Fruit fly (Drosophila melanogaster) whole organism, wandering third instar larva: ENCODE data around the gene Dok.

Source experiments
- Abd-B ChIP-seq: fragments of >200 bp; optimal IDR thresholded peaks from 2 replicates; lab custom pipeline; 2017; ENCODE audit warnings: missing biosample characterization, missing genetic modification characterization
- CG32264 ChIP-seq: fragments of 200-800 bp; sonication (Bioruptor generic); optimal IDR thresholded peaks from 2 replicates; lab custom pipeline; 2016; ENCODE audit warnings: missing biosample characterization, missing genetic modification characterization
- CG9705 ChIP-seq: fragments of 200-800 bp; sonication (Bioruptor generic); optimal IDR thresholded peaks from 2 replicates; lab custom pipeline; 2018; ENCODE audit warnings: missing biosample characterization, mild to moderate bottlenecking, missing genetic modification characterization
- CrebA ChIP-seq: fragments of 200-800 bp; sonication (Bioruptor generic); optimal IDR thresholded peaks from 2 replicates; lab custom pipeline; 2016; ENCODE audit warnings: missing biosample characterization, mild to moderate bottlenecking, missing genetic modification characterization, borderline replicate concordance
- Dfd ChIP-seq: fragments of >200 bp; optimal IDR thresholded peaks from 2 replicates; lab custom pipeline; 2017; ENCODE audit warnings: missing biosample characterization, missing genetic modification characterization
- Dif ChIP-seq: fragments of 200-275, 200-300 bp; sonication (Bioruptor generic); optimal IDR thresholded peaks from 2 replicates; lab custom pipeline; 2018; ENCODE audit warnings: missing biosample characterization, missing genetic modification characterization; ENCODE audit not compliant: partially characterized antibody
- GATAd ChIP-seq: sonication (Bioruptor generic); optimal IDR thresholded peaks from 2 replicates; lab custom pipeline; 2016; ENCODE audit warnings: missing biosample characterization, missing genetic modification characterization
- HLH106 ChIP-seq: fragments of 200-800 bp; optimal IDR thresholded peaks from 3 replicates; lab custom pipeline; 2019; ENCODE audit warnings: missing biosample characterization, mild to moderate bottlenecking, missing genetic modification characterization, moderate library complexity
- Hnf4 ChIP-seq: fragments of 200-800 bp; sonication (Bioruptor generic); optimal IDR thresholded peaks from 2 replicates; lab custom pipeline; 2016; ENCODE audit warnings: missing biosample characterization, mild to moderate bottlenecking, missing genetic modification characterization
- Hr78 ChIP-seq: fragments of >200 bp; optimal IDR thresholded peaks from 2 replicates; lab custom pipeline; 2017; ENCODE audit warnings: missing biosample characterization, missing genetic modification characterization
- Hr83 ChIP-seq: fragments of 200-300 bp; sonication (Bioruptor generic); optimal IDR thresholded peaks from 2 replicates; lab custom pipeline; 2016; ENCODE audit warnings: missing biosample characterization, mild to moderate bottlenecking, missing genetic modification characterization, moderate library complexity; ENCODE audit not compliant: poor library complexity, severe bottlenecking
- Jra ChIP-seq: sonication (Bioruptor generic); optimal IDR thresholded peaks from 2 replicates; lab custom pipeline; 2016; ENCODE audit warnings: missing biosample characterization, missing genetic modification characterization
- Mio ChIP-seq: sonication (Bioruptor generic); optimal IDR thresholded peaks from 2 replicates; lab custom pipeline; 2016; ENCODE audit warnings: missing biosample characterization, missing genetic modification characterization
- Myc ChIP-seq: fragments of >200 bp; optimal IDR thresholded peaks from 2 replicates; lab custom pipeline; 2017
- N ChIP-seq: fragments of >200 bp; optimal IDR thresholded peaks from 2 replicates; lab custom pipeline; 2018; ENCODE audit warnings: missing biosample characterization, missing external identifiers, missing genetic modification characterization
- OdsH ChIP-seq: fragments of 200-800 bp; sonication (Bioruptor generic); optimal IDR thresholded peaks from 2 replicates; lab custom pipeline; 2016; ENCODE audit warnings: missing biosample characterization, mild to moderate bottlenecking, missing genetic modification characterization
- Rel ChIP-seq, 2 experiments: fragments of 200-800 bp; sonication (Bioruptor generic) in 1 of 2; optimal IDR thresholded peaks; 2 replicates in 1 of 2; 3 replicates in 1 of 2; lab custom pipeline; 2016 to 2019; ENCODE audit warnings: mild to moderate bottlenecking in 2 of 2, missing biosample characterization in 2 of 2, missing genetic modification characterization in 2 of 2, moderate library complexity in 1 of 2
- Sp1 ChIP-seq: fragments of 200-800 bp; sonication (Bioruptor generic); optimal IDR thresholded peaks from 3 replicates; lab custom pipeline; 2019; ENCODE audit warnings: missing biosample characterization, mild to moderate bottlenecking, missing genetic modification characterization, moderate library complexity
- Vsx2 ChIP-seq: fragments of 200-300, 225-300 bp; sonication (Bioruptor generic); optimal IDR thresholded peaks from 2 replicates; lab custom pipeline; 2018; ENCODE audit warnings: missing biosample characterization, missing genetic modification characterization; ENCODE audit not compliant: partially characterized antibody
- br ChIP-seq: fragments of 200-800 bp; sonication (Bioruptor generic); optimal IDR thresholded peaks from 2 replicates; lab custom pipeline; 2016; ENCODE audit warnings: missing biosample characterization, missing genetic modification characterization
- brk ChIP-seq: fragments of 200-800 bp; sonication (Bioruptor generic); optimal IDR thresholded peaks from 2 replicates; lab custom pipeline; 2016; ENCODE audit warnings: missing biosample characterization, mild to moderate bottlenecking, missing genetic modification characterization
- dl ChIP-seq, 2 experiments: fragments of 175-275, 200-275 bp in 1 of 2; fragments of 200-275 bp in 1 of 2; sonication (Bioruptor generic); optimal IDR thresholded peaks; lab custom pipeline; 2018; ENCODE audit warnings: mild to moderate bottlenecking in 2 of 2, missing biosample characterization in 2 of 2, missing genetic modification characterization in 2 of 2, moderate library complexity in 2 of 2; ENCODE audit not compliant: partially characterized antibody in 2 of 2, insufficient read depth in 1 of 2
- dmrt93B ChIP-seq: fragments of 200-800 bp; sonication (Bioruptor generic); optimal IDR thresholded peaks from 2 replicates; lab custom pipeline; 2018; ENCODE audit warnings: missing biosample characterization, mild to moderate bottlenecking, missing genetic modification characterization
- dsf ChIP-seq: sonication (Bioruptor generic); optimal IDR thresholded peaks from 2 replicates; lab custom pipeline; 2016; ENCODE audit warnings: missing biosample characterization, missing genetic modification characterization, borderline replicate concordance
- ey ChIP-seq: fragments of 200-800 bp; sonication (Bioruptor generic); optimal IDR thresholded peaks from 2 replicates; lab custom pipeline; 2016; ENCODE audit warnings: missing biosample characterization, missing genetic modification characterization
- foxo ChIP-seq, 2 experiments: fragments of 200-800 bp; sonication (Bioruptor generic); optimal IDR thresholded peaks; 2 replicates in 1 of 2; 3 replicates in 1 of 2; lab custom pipeline; 2016 to 2017; ENCODE audit warnings: missing biosample characterization in 2 of 2, missing genetic modification characterization in 2 of 2
- fru ChIP-seq: fragments of 200-800 bp; sonication (Bioruptor generic); optimal IDR thresholded peaks from 3 replicates; lab custom pipeline; 2016; ENCODE audit warnings: missing biosample characterization, mild to moderate bottlenecking, missing genetic modification characterization
- h ChIP-seq: fragments of 200-800 bp; sonication (Bioruptor generic); optimal IDR thresholded peaks from 3 replicates; lab custom pipeline; 2016; ENCODE audit warnings: missing biosample characterization, mild to moderate bottlenecking, missing genetic modification characterization
- jim ChIP-seq: fragments of 175-275, 200-325 bp; sonication (Bioruptor generic); optimal IDR thresholded peaks from 2 replicates; lab custom pipeline; 2016; ENCODE audit warnings: missing biosample characterization, mild to moderate bottlenecking, missing genetic modification characterization
- lola ChIP-seq: fragments of >200 bp; optimal IDR thresholded peaks from 2 replicates; lab custom pipeline; 2017; ENCODE audit warnings: missing biosample characterization, missing genetic modification characterization
- pan ChIP-seq: fragments of >200 bp; optimal IDR thresholded peaks from 2 replicates; lab custom pipeline; 2017
- psq ChIP-seq: fragments of 200-800 bp; sonication (Bioruptor generic); optimal IDR thresholded peaks from 3 replicates; lab custom pipeline; 2017; ENCODE audit warnings: missing biosample characterization, mild to moderate bottlenecking, missing genetic modification characterization, moderate library complexity
- rgr ChIP-seq: fragments of 200-800 bp; sonication (Bioruptor generic); optimal IDR thresholded peaks from 3 replicates; lab custom pipeline; 2016; ENCODE audit warnings: missing biosample characterization, mild to moderate bottlenecking, missing genetic modification characterization
- sage ChIP-seq: fragments of 200-800 bp; sonication (Bioruptor generic); optimal IDR thresholded peaks from 2 replicates; lab custom pipeline; 2016; ENCODE audit warnings: missing biosample characterization, mild to moderate bottlenecking, missing genetic modification characterization
- sv ChIP-seq: fragments of 200-800 bp; sonication (Bioruptor generic); optimal IDR thresholded peaks from 3 replicates; lab custom pipeline; 2016; ENCODE audit warnings: missing biosample characterization, missing genetic modification characterization
- tai ChIP-seq: sonication (Bioruptor generic); optimal IDR thresholded peaks from 2 replicates; lab custom pipeline; 2016; ENCODE audit warnings: missing biosample characterization, missing genetic modification characterization
- usp ChIP-seq: fragments of >200 bp; optimal IDR thresholded peaks from 2 replicates; lab custom pipeline; 2017; ENCODE audit warnings: missing biosample characterization, missing genetic modification characterization
- woc ChIP-seq: sonication (Bioruptor generic); optimal IDR thresholded peaks from 2 replicates; lab custom pipeline; 2016; ENCODE audit warnings: missing biosample characterization, mild to moderate bottlenecking, missing genetic modification characterization

Gene Dok

DNA sequence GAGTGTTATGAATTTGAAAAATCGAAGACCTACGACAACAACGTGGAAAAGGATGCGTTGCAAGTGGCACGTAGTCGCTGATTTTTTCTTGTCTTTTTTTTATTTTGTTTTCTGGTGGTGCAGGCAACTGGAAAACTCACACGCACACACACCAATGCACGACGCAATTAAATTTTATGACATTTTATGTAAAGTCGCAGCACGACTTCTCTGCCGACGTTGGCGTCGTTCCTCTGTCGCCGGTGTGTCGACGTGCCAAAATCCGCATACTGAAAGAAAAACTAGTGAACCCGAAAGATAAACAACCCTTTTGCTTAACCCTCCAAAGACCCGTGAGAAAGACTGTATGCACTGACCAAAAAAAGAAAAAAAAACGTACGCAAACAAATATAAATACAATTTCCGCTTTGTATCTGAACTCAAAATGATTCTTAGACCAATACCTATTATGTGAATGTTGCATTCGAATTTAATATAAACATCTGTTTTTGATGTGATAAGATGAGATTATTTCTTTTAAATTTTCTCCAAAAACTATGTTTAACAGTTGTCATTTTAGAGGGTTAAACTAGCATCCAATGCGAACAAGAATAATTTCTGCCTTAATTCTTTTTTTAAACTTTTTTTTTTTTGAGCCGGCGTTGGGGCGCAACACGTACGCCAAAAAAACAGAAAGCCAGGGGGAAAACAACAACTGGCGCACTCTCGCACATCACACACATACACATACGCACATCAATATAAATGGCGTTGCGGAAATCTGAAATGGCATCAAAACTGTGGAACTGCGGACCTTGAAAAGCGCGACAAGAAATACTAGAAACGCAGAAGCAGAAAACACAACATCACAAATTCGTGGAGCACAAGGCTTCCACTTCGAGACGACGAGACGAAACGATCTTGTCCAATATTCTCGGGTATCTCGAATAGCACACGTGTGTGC, 10.1 kb downstream of the Dok start (continued):
- peak; percentile 59 for TF ChIP-seq h

DNA sequence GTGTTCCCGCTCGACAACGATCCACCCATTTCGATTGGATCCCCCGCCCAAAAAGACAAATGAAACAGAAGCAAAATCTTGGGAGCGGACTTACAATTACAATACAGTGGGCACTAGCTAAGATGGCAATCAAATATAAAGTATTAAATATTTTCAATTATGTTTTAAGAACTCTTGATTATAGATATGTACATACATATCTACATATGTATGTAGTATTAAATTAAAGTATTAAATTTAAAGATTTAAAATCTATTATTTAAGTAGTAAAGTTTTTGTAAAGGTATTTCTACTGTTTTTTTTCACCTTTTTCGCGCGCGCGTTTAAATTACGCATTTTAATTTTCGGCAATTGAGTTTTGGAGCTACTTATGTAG, 10.8 kb downstream of the Dok start:
- TF ChIP-seq pan (lab: Kevin White, UChicago) (no peak), sv (GFP tag; lab: Kevin White, UChicago) (peak; percentile 26), Hnf4 (no peak), brk (GFP tag; lab: Kevin White, UChicago) (no peak), jim (GFP tag; lab: Kevin White, UChicago) (no peak), sage (no peak), Abd-B (no peak), Rel (GFP tag; optimal IDR thresholded peaks at IDR 0.05; lab: Kevin White, UChicago) (no peak), Rel (tag; optimal IDR thresholded peaks at IDR 0.05; lab: Kevin White, UChicago) (no peak), dl (GFP tag; optimal IDR thresholded peaks at IDR 0.05; lab: Kevin White, UChicago; ENCODE audit: insufficient read depth in 1 of 2, partially characterized antibody in 2 of 2) (no peak), ey (GFP tag; lab: Kevin White, UChicago) (no peak), br (GFP tag; lab: Kevin White, UChicago) (no peak), woc (no peak), usp (GFP tag; lab: Kevin White, UChicago) (no peak), Myc (no peak), HLH106 (tag; lab: Kevin White, UChicago) (peak; percentile 41), Sp1 (peak; percentile 35), Hr78 (GFP tag; lab: Kevin White, UChicago) (no peak), fru (no peak), CrebA (GFP tag; lab: Kevin White, UChicago) (no peak), GATAd (GFP tag; lab: Kevin White, UChicago) (no peak)
- TF ChIP-seq, all 38 proteins: peak for 3

DNA sequence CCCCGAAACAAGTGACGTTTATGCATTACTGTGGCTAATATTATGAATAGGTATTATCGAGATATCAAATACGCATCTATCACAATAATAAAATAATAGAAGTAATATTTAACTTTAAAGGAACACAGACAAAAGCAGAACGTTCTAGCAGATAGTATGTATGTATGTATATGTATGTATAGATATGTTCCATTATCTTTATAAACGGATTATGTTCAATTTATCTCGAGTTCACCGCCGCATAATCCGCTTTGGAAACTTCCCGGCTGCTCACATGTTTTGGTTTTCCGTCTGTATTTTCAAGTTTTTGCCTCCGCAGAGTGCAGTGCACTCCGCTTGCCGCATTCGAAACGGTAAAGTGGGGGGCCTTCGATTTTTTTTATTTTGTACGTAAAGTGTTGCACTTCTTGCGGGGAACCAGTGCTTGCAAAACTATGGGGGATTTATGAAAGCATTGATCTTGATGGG, 11.5 kb downstream of the Dok start:
- TF ChIP-seq br (GFP tag; lab: Kevin White, UChicago), result peak; percentile 58
- TF ChIP-seq CrebA (GFP tag; lab: Kevin White, UChicago), result no peak
- no peak for TF ChIP-seq Myc
- TF ChIP-seq CG9705 (GFP tag; lab: Kevin White, UChicago), result peak; percentile 41
- TF ChIP-seq OdsH (GFP tag; lab: Kevin White, UChicago), result peak; percentile 69
- TF ChIP-seq ey (GFP tag; lab: Kevin White, UChicago), result peak; percentile 79
- no peak for TF ChIP-seq pan (lab: Kevin White, UChicago)
- TF ChIP-seq brk (GFP tag; lab: Kevin White, UChicago), result peak; percentile 89
- no peak for TF ChIP-seq sv (GFP tag; lab: Kevin White, UChicago)
- peak; percentile 64 for TF ChIP-seq woc
- no peak for TF ChIP-seq Hr78 (GFP tag; lab: Kevin White, UChicago)
- TF ChIP-seq N (GFP tag; lab: Kevin White, UChicago), result no peak
- TF ChIP-seq Dfd, result no peak
- TF ChIP-seq Jra (GFP tag; lab: Kevin White, UChicago), result peak; percentile 3
- peak; percentile 93 for TF ChIP-seq fru
- TF ChIP-seq jim (GFP tag; lab: Kevin White, UChicago), result no peak
- no peak for TF ChIP-seq CG32264 (GFP tag; lab: Kevin White, UChicago)
- TF ChIP-seq GATAd (GFP tag; lab: Kevin White, UChicago), result no peak
- peak; percentile 18 for TF ChIP-seq Rel (GFP tag; optimal IDR thresholded peaks at IDR 0.05; lab: Kevin White, UChicago)
- peak; percentile 12 for TF ChIP-seq Rel (tag; optimal IDR thresholded peaks at IDR 0.05; lab: Kevin White, UChicago)
- TF ChIP-seq dmrt93B (GFP tag; lab: Kevin White, UChicago), result peak; percentile 53
- peak; percentile 81 for TF ChIP-seq HLH106 (tag; lab: Kevin White, UChicago)
- peak; percentile 3 for TF ChIP-seq Hnf4
- TF ChIP-seq h, result peak; percentile 78
- peak; percentile 46 for TF ChIP-seq sage
- peak in 1 of 2 experiments; percentile 89 for TF ChIP-seq foxo (GFP tag; optimal IDR thresholded peaks at IDR 0.05; lab: Kevin White, UChicago)
- no peak for TF ChIP-seq dl (GFP tag; optimal IDR thresholded peaks at IDR 0.05; lab: Kevin White, UChicago; ENCODE audit: insufficient read depth in 1 of 2, partially characterized antibody in 2 of 2)
- TF ChIP-seq Abd-B, result no peak
- TF ChIP-seq rgr (GFP tag; lab: Kevin White, UChicago), result peak; percentile 60
- no peak for TF ChIP-seq usp (GFP tag; lab: Kevin White, UChicago)
- no peak for TF ChIP-seq Hr83 (GFP tag; lab: Kevin White, UChicago)
- no peak for TF ChIP-seq Dif
- no peak for TF ChIP-seq tai (GFP tag; lab: Kevin White, UChicago)
- no peak for TF ChIP-seq dsf
- no peak for TF ChIP-seq Mio
- TF ChIP-seq lola, result no peak
- TF ChIP-seq Sp1, result peak; percentile 81
- peak; percentile 67 for TF ChIP-seq psq (GFP tag; lab: Kevin White, UChicago)
- no peak for TF ChIP-seq Vsx2
